Fruit fly (Drosophila melanogaster): ENCODE data around the gene CG32812.

Gene CG32812

dm6 chrX:1248735-1249134, 38.4 kb upstream of the CG32812 start (continued):
- TF ChIP-seq spab (GFP tag; optimal IDR thresholded peaks at IDR 0.05) (peak; percentile 73), vri (GFP tag; optimal IDR thresholded peaks at IDR 0.05) (peak; percentile 76), eg (GFP tag; IDR thresholded peaks at IDR 0.05) (no peak), CG1621 (tag; optimal IDR thresholded peaks at IDR 0.05) (peak; percentile 82), Sox15 (GFP tag; optimal IDR thresholded peaks at IDR 0.05) (peak; percentile 87), CG6276 (GFP tag; optimal IDR thresholded peaks at IDR 0.05) (no peak), lz (GFP tag; optimal IDR thresholded peaks at IDR 0.05) (peak; percentile 89), svp (GFP tag) (peak; percentile 95), Smox (GFP tag; optimal IDR thresholded peaks at IDR 0.05) (peak; percentile 87), CG10669 (GFP tag; optimal IDR thresholded peaks at IDR 0.05) (peak; percentile 88), ss (GFP tag; optimal IDR thresholded peaks at IDR 0.05) (peak; percentile 69 to 84), CG4318 (GFP tag; optimal IDR thresholded peaks at IDR 0.05) (no peak), CG8119 (GFP tag; IDR thresholded peaks at IDR 0.05) (peak; percentile 58), cyc (GFP tag; optimal IDR thresholded peaks at IDR 0.05) (peak; percentile 89), CG11902 (GFP tag; optimal IDR thresholded peaks at IDR 0.05) (peak; percentile 88), net (GFP tag; optimal IDR thresholded peaks at IDR 0.05) (peak; percentile 78), CG8319 (GFP tag; optimal IDR thresholded peaks at IDR 0.05) (peak; percentile 79), CG10631 (GFP tag; optimal IDR thresholded peaks at IDR 0.05) (peak; percentile 75), Eip75B (GFP tag; optimal IDR thresholded peaks at IDR 0.05) (peak; percentile 88), CG11294 (GFP tag; IDR thresholded peaks at IDR 0.05) (no peak), Hr4 (GFP tag; optimal IDR thresholded peaks at IDR 0.05) (peak; percentile 50), dsx (GFP tag; optimal IDR thresholded peaks at IDR 0.05; ENCODE audit: poor library complexity, severe bottlenecking) (peak; percentile 86), dac (GFP tag; optimal IDR thresholded peaks at IDR 0.05) (no peak), pdm3 (GFP tag; optimal IDR thresholded peaks at IDR 0.05) (peak; percentile 89), esn (GFP tag; optimal IDR thresholded peaks at IDR 0.05) (peak; percentile 89), CG16779 (tag; optimal IDR thresholded peaks at IDR 0.05) (peak; percentile 60), CG6854 (GFP tag; optimal IDR thresholded peaks at IDR 0.05) (peak; percentile 65), Hr39 (GFP tag; optimal IDR thresholded peaks at IDR 0.05) (peak; percentile 90)

DNA sequence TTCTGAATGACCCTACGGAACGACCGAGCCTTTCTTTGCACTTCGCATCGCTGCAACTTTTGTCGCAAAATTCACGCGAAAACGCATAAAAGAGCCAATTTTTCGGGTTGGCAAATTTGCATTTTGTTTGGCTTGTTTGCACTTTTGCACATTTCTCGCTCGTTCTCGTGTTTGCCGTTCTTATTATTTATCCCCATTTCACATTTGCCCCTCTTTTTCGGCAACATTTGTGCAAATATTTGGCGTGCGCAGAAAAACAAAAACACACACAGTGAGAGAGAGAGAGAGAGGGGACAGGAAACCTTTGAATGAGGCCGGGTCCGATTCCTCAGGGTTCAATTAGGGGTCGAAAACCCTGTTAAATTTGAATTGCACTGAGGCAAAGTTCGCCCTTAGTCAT, 37.5 kb upstream of the CG32812 start:
- TF ChIP-seq dsx (GFP tag; optimal IDR thresholded peaks at IDR 0.05; ENCODE audit: poor library complexity, severe bottlenecking) (no peak), CG11294 (GFP tag; IDR thresholded peaks at IDR 0.05) (no peak), dac (GFP tag; optimal IDR thresholded peaks at IDR 0.05) (no peak), esn (GFP tag; optimal IDR thresholded peaks at IDR 0.05) (no peak), Hr39 (GFP tag; optimal IDR thresholded peaks at IDR 0.05) (no peak), fd59A (GFP tag; optimal IDR thresholded peaks at IDR 0.05) (no peak), fkh (GFP tag; optimal IDR thresholded peaks at IDR 0.05) (no peak), CG10631 (GFP tag; optimal IDR thresholded peaks at IDR 0.05) (no peak), Ets96B (tag; optimal IDR thresholded peaks at IDR 0.05) (no peak), CG6854 (GFP tag; optimal IDR thresholded peaks at IDR 0.05) (no peak), CG11762 (GFP tag; optimal IDR thresholded peaks at IDR 0.05; ENCODE audit: insufficient read depth) (no peak), lz (GFP tag; optimal IDR thresholded peaks at IDR 0.05) (no peak), vri (GFP tag; optimal IDR thresholded peaks at IDR 0.05) (peak; percentile 15), Hr4 (GFP tag; optimal IDR thresholded peaks at IDR 0.05) (no peak), CG31627 (GFP tag; optimal IDR thresholded peaks at IDR 0.05) (no peak), CG1621 (tag; optimal IDR thresholded peaks at IDR 0.05) (no peak), topi (GFP tag; optimal IDR thresholded peaks at IDR 0.05) (peak; percentile 1), CG9139 (GFP tag; optimal IDR thresholded peaks at IDR 0.05) (no peak), Met (GFP tag; optimal IDR thresholded peaks at IDR 0.05) (peak; percentile 17), cyc (GFP tag; optimal IDR thresholded peaks at IDR 0.05) (no peak)

DNA sequence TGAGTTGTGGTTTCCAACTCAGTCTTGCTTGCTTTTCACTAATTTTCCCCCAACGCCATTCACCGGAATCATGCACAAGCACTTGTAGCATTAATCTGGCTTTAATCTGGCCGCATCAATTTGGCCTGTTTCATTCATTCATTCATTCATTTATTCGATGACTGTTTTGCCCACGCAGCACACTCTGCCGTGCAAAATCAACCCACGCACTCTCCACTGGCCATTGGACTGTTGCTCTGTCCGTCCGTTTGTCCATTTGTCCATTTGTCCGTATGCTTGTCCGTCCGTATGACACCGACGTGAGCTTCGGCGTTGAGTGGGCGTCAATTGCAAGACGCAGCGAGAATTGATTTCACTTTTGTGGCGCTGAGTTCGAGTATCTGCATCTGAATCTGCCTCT, 37.0 kb upstream of the CG32812 start:
- TF ChIP-seq Ets96B (tag; optimal IDR thresholded peaks at IDR 0.05) (no peak), CG10631 (GFP tag; optimal IDR thresholded peaks at IDR 0.05) (no peak), CG31627 (GFP tag; optimal IDR thresholded peaks at IDR 0.05) (no peak), vri (GFP tag; optimal IDR thresholded peaks at IDR 0.05) (no peak), CG7368 (GFP tag; optimal IDR thresholded peaks at IDR 0.05) (no peak), eg (GFP tag; IDR thresholded peaks at IDR 0.05) (no peak), Lpt (GFP tag; optimal IDR thresholded peaks at IDR 0.05) (no peak)

Measured in whole organism, prepupa.